Worm (Caenorhabditis elegans) whole organism, young adult: Measurements from ENCODE around the gene Y43D4A.6.
"Not testable (repeated sequence)": the region's sequence is repeated elsewhere in the genome, so short reads cannot be mapped to it uniquely, and the experiment has no call there.

Source experiments
- F52B5.7 ChIP-seq: sonication (generic microtip); optimal IDR thresholded peaks from 2 replicates; lab custom pipeline; 2016; ENCODE audit warnings: mild to moderate bottlenecking, missing genetic modification characterization, missing compliant biosample characterization
- T26A5.8 ChIP-seq: sonication (generic microtip); optimal IDR thresholded peaks from 2 replicates; lab custom pipeline; 2016; ENCODE audit warnings: missing genetic modification characterization, missing compliant biosample characterization
- ama-1 ChIP-seq, 3 experiments: fragments of 150-350 bp in 1 of 3; sonication (generic microtip) in 2 of 3; optimal IDR thresholded peaks; 2 replicates each; lab custom pipeline; 2014 to 2018; ENCODE audit warnings: missing biosample characterization in 2 of 3, missing genetic modification characterization in 2 of 3, missing genetic modification reagents in 2 of 3
- aptf-3 ChIP-seq: fragments of 200-800 bp; sonication (Bioruptor generic); IDR thresholded peaks from 2 replicates; pipeline ENCODE4 v1.3.6; 2022; ENCODE audit warnings: missing genetic modification characterization, missing compliant biosample characterization
- attf-3 ChIP-seq: fragments of 200-800 bp; sonication (Bioruptor generic); conservative IDR thresholded peaks from 2 replicates; pipeline ENCODE4 v1.3.6; 2022; ENCODE audit warnings: missing genetic modification reagents, missing genetic modification characterization, missing compliant biosample characterization
- ccch-3 ChIP-seq: fragments of 200-800 bp; sonication (Bioruptor generic); optimal IDR thresholded peaks from 2 replicates; lab custom pipeline; 2018; ENCODE audit warnings: mild to moderate bottlenecking, missing genetic modification characterization, missing compliant biosample characterization
- cebp-1 ChIP-seq, 2 experiments: fragments of 200-800 bp in 1 of 2; sonication (Bioruptor generic) in 1 of 2; sonication (generic microtip) in 1 of 2; IDR thresholded peaks in 1 of 2; optimal IDR thresholded peaks in 1 of 2; 2 replicates each; pipeline versions ENCODE4 v1.3.6 to Lab custom; 2017 to 2022; ENCODE audit warnings: missing compliant biosample characterization in 2 of 2, missing genetic modification characterization in 2 of 2, mild to moderate bottlenecking in 1 of 2, missing genetic modification reagents in 1 of 2, moderate library complexity in 1 of 2
- dpl-1 ChIP-seq: fragments of 150-350 bp; optimal IDR thresholded peaks from 2 replicates; lab custom pipeline; 2014; ENCODE audit warnings: missing biosample characterization, missing genetic modification reagents, missing genetic modification characterization
- hlh-12 ChIP-seq: sonication (generic microtip); optimal IDR thresholded peaks from 2 replicates; lab custom pipeline; 2016; ENCODE audit warnings: missing genetic modification characterization, missing compliant biosample characterization
- hmg-20 ChIP-seq: fragments of 200-800 bp; sonication (Bioruptor generic); IDR thresholded peaks from 2 replicates; pipeline ENCODE4 v1.3.6; 2022; ENCODE audit warnings: missing genetic modification reagents, missing genetic modification characterization, missing compliant biosample characterization
- mel-28 ChIP-seq: sonication (generic microtip); optimal IDR thresholded peaks from 2 replicates; lab custom pipeline; 2016; ENCODE audit warnings: borderline replicate concordance, mild to moderate bottlenecking, missing genetic modification characterization, missing compliant biosample characterization
- pha-4 ChIP-seq: fragments of 150-350 bp; sonication (generic microtip); optimal IDR thresholded peaks from 2 replicates; lab custom pipeline; 2014; ENCODE audit warnings: missing biosample characterization, missing genetic modification reagents, missing genetic modification characterization
- ztf-6 ChIP-seq: fragments of 200-800 bp; sonication (Bioruptor generic); IDR thresholded peaks from 2 replicates; pipeline ENCODE4 v1.3.6; 2022; ENCODE audit warnings: missing genetic modification reagents, missing genetic modification characterization, missing compliant biosample characterization

DNA sequence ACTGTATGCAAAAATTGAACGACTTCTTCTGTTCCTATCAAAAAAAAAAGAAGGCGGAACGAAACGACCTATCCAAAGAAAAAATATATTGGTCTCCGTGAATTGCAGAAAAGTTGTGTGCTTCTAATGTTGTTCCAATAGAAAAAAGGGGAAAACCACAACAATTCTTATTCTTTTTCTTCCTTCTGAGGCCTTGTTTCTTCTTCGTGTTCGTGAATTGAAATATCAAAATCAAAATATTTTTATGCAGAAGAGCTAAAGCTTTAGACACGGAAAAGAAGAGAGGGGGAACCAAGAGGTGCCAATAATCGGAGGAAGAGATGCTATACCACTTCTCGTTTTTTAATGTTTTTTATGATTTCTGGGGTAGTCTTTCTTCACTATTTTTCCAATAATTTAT is 31.4 kb upstream of the Y43D4A.6 start, which contains the start of gene Y43D4A.2:
- TF ChIP-seq hlh-12; T26A5.8; ztf-6 (GFP tag; lab: Robert Waterston, UW); dpl-1 (GFP tag; lab: Kevin White, UChicago); hmg-20; ama-1 (optimal IDR thresholded peaks at IDR 0.05; lab: Kevin White, UChicago); ama-1 (GFP tag; optimal IDR thresholded peaks at IDR 0.05; lab: Kevin White, UChicago); aptf-3 (GFP tag; lab: Robert Waterston, UW); cebp-1 (GFP tag; IDR thresholded peaks at IDR 0.05; lab: Robert Waterston, UW); cebp-1 (tag; optimal IDR thresholded peaks at IDR 0.05; lab: Kevin White, UChicago); mel-28 (tag; lab: Kevin White, UChicago); F52B5.7; pha-4 (tag; lab: Kevin White, UChicago); attf-3 (GFP tag; lab: Robert Waterston, UW); ccch-3 (GFP tag; lab: Kevin White, UChicago): not testable (repeated sequence)
